Worm (Caenorhabditis elegans) whole organism, mixed stage, embryonic: ENCODE results near the gene best-5.

Experiments
- ceh-43 ChIP-seq: fragments of 200-800 bp; sonication (Bioruptor generic); optimal IDR thresholded peaks from 2 replicates; lab custom pipeline; 2018; ENCODE audit warnings: mild to moderate bottlenecking, missing genetic modification characterization, moderate library complexity, missing compliant biosample characterization
- elt-1 ChIP-seq: sonication (generic microtip); optimal IDR thresholded peaks from 2 replicates; lab custom pipeline; 2017; ENCODE audit warnings: missing genetic modification characterization, mild to moderate bottlenecking, missing compliant biosample characterization, antibody characterized with exemption, moderate library complexity, borderline replicate concordance; ENCODE audit not compliant: insufficient read depth
- flh-1 ChIP-seq: fragments of 200-800 bp; sonication (Bioruptor generic); optimal IDR thresholded peaks from 2 replicates; lab custom pipeline; 2018; ENCODE audit warnings: mild to moderate bottlenecking, missing genetic modification characterization, moderate library complexity, missing compliant biosample characterization
- mab-5 ChIP-seq: fragments of 150-350 bp; optimal IDR thresholded peaks from 2 replicates; lab custom pipeline; 2014; ENCODE audit warnings: missing biosample characterization, missing genetic modification characterization
- nhr-76 ChIP-seq: sonication (generic microtip); optimal IDR thresholded peaks from 2 replicates; lab custom pipeline; 2017; ENCODE audit warnings: missing biosample characterization, missing genetic modification characterization
- snpc-4 ChIP-seq: fragments of 150-350 bp; optimal IDR thresholded peaks from 2 replicates; lab custom pipeline; 2014; ENCODE audit warnings: missing biosample characterization, missing genetic modification characterization
- unc-120 ChIP-seq: sonication (generic microtip); optimal IDR thresholded peaks from 2 replicates; lab custom pipeline; 2017; ENCODE audit warnings: missing genetic modification characterization, missing compliant biosample characterization; ENCODE audit not compliant: poor library complexity, severe bottlenecking

Gene best-5

ce11 chrIII:9637016-9637415 is 53.0 kb downstream of the best-5 start, which contains the start of gene gei-13:
TSS of gene gei-13 (minus strand) at chrIII:9637116.
- no peak for TF ChIP-seq ceh-43 (GFP tag; lab: Kevin White, UChicago)
- TF ChIP-seq flh-1 (GFP tag; lab: Kevin White, UChicago): no peak
- no peak for TF ChIP-seq mab-5 (tag; lab: Kevin White, UChicago)
- no peak for TF ChIP-seq snpc-4 (tag; lab: Kevin White, UChicago)
- no peak for TF ChIP-seq unc-120 (tag; lab: Kevin White, UChicago)
- TF ChIP-seq elt-1: no peak
- no peak for TF ChIP-seq nhr-76 (tag; lab: Kevin White, UChicago)
- TF ChIP-seq, all 35 proteins: peak for 0
